Fruit fly (Drosophila melanogaster) whole organism, embryonic: ENCODE data around the gene CG32032.

Experiments
- Abd-B ChIP-seq: fragments of 200-800 bp; sonication (Bioruptor generic); optimal IDR thresholded peaks from 2 replicates; lab custom pipeline; 2018; ENCODE audit warnings: missing biosample characterization, mild to moderate bottlenecking, missing genetic modification characterization, moderate library complexity
- Aef1 ChIP-seq: fragments of 200-800 bp; sonication (Bioruptor generic); IDR thresholded peaks from 3 replicates; pipeline ENCODE4 v1.3.6; 2022; ENCODE audit warnings: missing biosample characterization, missing genetic modification characterization
- CG10209 ChIP-seq: fragments of 200-800 bp; sonication (Bioruptor generic); optimal IDR thresholded peaks from 3 replicates; lab custom pipeline; 2017; ENCODE audit warnings: missing biosample characterization, mild to moderate bottlenecking, missing genetic modification characterization, missing genetic modification reagents
- CG10654 ChIP-seq: fragments of 200-800 bp; sonication (Bioruptor generic); optimal IDR thresholded peaks from 2 replicates; lab custom pipeline; 2016; ENCODE audit warnings: missing biosample characterization, missing genetic modification characterization
- CG11695 ChIP-seq: fragments of 200-800 bp; sonication (Bioruptor generic); IDR thresholded peaks from 3 replicates; pipeline ENCODE4 v1.3.6; 2022; ENCODE audit warnings: missing biosample characterization, missing genetic modification characterization
- CG12391 ChIP-seq: fragments of 200-800 bp; sonication (Bioruptor generic); optimal IDR thresholded peaks from 3 replicates; lab custom pipeline; 2018; ENCODE audit warnings: missing biosample characterization, mild to moderate bottlenecking, missing genetic modification characterization, moderate library complexity
- CG12769 ChIP-seq: fragments of 200-800 bp; sonication (Bioruptor generic); optimal IDR thresholded peaks from 2 replicates; lab custom pipeline; 2019; ENCODE audit warnings: missing biosample characterization, mild to moderate bottlenecking, missing genetic modification characterization, moderate library complexity
- CG13624 ChIP-seq: fragments of 200-800 bp; sonication (Bioruptor generic); optimal IDR thresholded peaks from 2 replicates; lab custom pipeline; 2016; ENCODE audit warnings: missing biosample characterization, missing genetic modification characterization
- CG14014 ChIP-seq: fragments of 200-800 bp; sonication (Bioruptor generic); IDR thresholded peaks from 2 replicates; pipeline ENCODE4 v1.3.6; 2022; ENCODE audit warnings: missing biosample characterization, missing genetic modification characterization
- CG14710 ChIP-seq: fragments of 200-800 bp; sonication (Bioruptor generic); optimal IDR thresholded peaks from 3 replicates; lab custom pipeline; 2019; ENCODE audit warnings: missing biosample characterization, mild to moderate bottlenecking, missing genetic modification characterization, moderate library complexity
- CG14965 ChIP-seq: fragments of 200-800 bp; sonication (Bioruptor generic); optimal IDR thresholded peaks from 2 replicates; lab custom pipeline; 2016; ENCODE audit warnings: missing biosample characterization, missing genetic modification characterization, borderline replicate concordance
- CG1602 ChIP-seq: fragments of 200-800 bp; sonication (Bioruptor generic); optimal IDR thresholded peaks from 3 replicates; lab custom pipeline; 2016; ENCODE audit warnings: missing biosample characterization, missing genetic modification characterization
- CG1603 ChIP-seq: fragments of 200-800 bp; sonication (Bioruptor generic); optimal IDR thresholded peaks from 2 replicates; lab custom pipeline; 2019; ENCODE audit warnings: missing biosample characterization, mild to moderate bottlenecking, missing genetic modification characterization, moderate library complexity
- CG17361 ChIP-seq: fragments of 200-800 bp; sonication (Bioruptor generic); IDR thresholded peaks from 3 replicates; pipeline ENCODE4 v1.3.6; 2022; ENCODE audit warnings: missing biosample characterization, missing genetic modification characterization
- CG18262 ChIP-seq: fragments of 200-800 bp; optimal IDR thresholded peaks from 3 replicates; lab custom pipeline; 2019; ENCODE audit warnings: missing biosample characterization, mild to moderate bottlenecking, missing genetic modification characterization, moderate library complexity
- CG2678 ChIP-seq: fragments of 200-800 bp; sonication (Bioruptor generic); optimal IDR thresholded peaks from 3 replicates; lab custom pipeline; 2019; ENCODE audit warnings: missing biosample characterization, mild to moderate bottlenecking, missing genetic modification characterization, moderate library complexity
- CG2889 ChIP-seq: fragments of 200-800 bp; sonication (Bioruptor generic); IDR thresholded peaks from 3 replicates; pipeline ENCODE4 v1.3.6; 2022; ENCODE audit warnings: missing biosample characterization, missing genetic modification characterization
- CG30403 ChIP-seq: fragments of 200-800 bp; sonication (Bioruptor generic); optimal IDR thresholded peaks from 3 replicates; lab custom pipeline; 2016; ENCODE audit warnings: missing biosample characterization, missing genetic modification characterization
- CG33213 ChIP-seq: fragments of 200-800 bp; sonication (Bioruptor generic); optimal IDR thresholded peaks from 3 replicates; lab custom pipeline; 2016; ENCODE audit warnings: missing biosample characterization, missing genetic modification characterization
- CG7745 ChIP-seq: fragments of 200-800 bp; sonication (Bioruptor generic); optimal IDR thresholded peaks from 2 replicates; lab custom pipeline; 2018; ENCODE audit warnings: missing biosample characterization, mild to moderate bottlenecking, missing genetic modification characterization, moderate library complexity
- CG8359 ChIP-seq: fragments of 200-800 bp; sonication (Bioruptor generic); optimal IDR thresholded peaks from 2 replicates; lab custom pipeline; 2017; ENCODE audit warnings: missing biosample characterization, mild to moderate bottlenecking, missing genetic modification characterization, borderline replicate concordance
- CG9817 ChIP-seq: fragments of 200-800 bp; sonication (Bioruptor generic); optimal IDR thresholded peaks from 2 replicates; lab custom pipeline; 2018; ENCODE audit warnings: missing biosample characterization, mild to moderate bottlenecking, missing genetic modification characterization, moderate library complexity
- CoRest ChIP-seq: fragments of 200-800 bp; sonication (Bioruptor generic); optimal IDR thresholded peaks from 3 replicates; lab custom pipeline; 2018; ENCODE audit warnings: missing biosample characterization, mild to moderate bottlenecking, missing genetic modification characterization, moderate library complexity
- E2f1 ChIP-seq: fragments of 200-800 bp; sonication (Bioruptor generic); IDR thresholded peaks from 2 replicates; pipeline ENCODE4 v1.3.6; 2022; ENCODE audit warnings: missing biosample characterization, missing genetic modification characterization
- Fer2 ChIP-seq: fragments of 200-800 bp; sonication (Bioruptor generic); optimal IDR thresholded peaks from 2 replicates; lab custom pipeline; 2018; ENCODE audit warnings: missing biosample characterization, mild to moderate bottlenecking, missing genetic modification characterization, moderate library complexity
- HLH54F ChIP-seq: fragments of 200-800 bp; sonication (Bioruptor generic); optimal IDR thresholded peaks from 3 replicates; lab custom pipeline; 2016; ENCODE audit warnings: missing biosample characterization, missing genetic modification characterization
- Max ChIP-seq: fragments of 200-800 bp; sonication (Bioruptor generic); optimal IDR thresholded peaks from 2 replicates; lab custom pipeline; 2016; ENCODE audit warnings: missing biosample characterization, mild to moderate bottlenecking, missing genetic modification characterization
- Rfx ChIP-seq: fragments of 200-800 bp; sonication (Bioruptor generic); IDR thresholded peaks from 2 replicates; pipeline ENCODE4 v1.3.6; 2022; ENCODE audit warnings: missing biosample characterization, missing genetic modification characterization
- Side ChIP-seq: fragments of 200-800 bp; sonication (Bioruptor generic); optimal IDR thresholded peaks from 2 replicates; lab custom pipeline; 2016; ENCODE audit warnings: missing biosample characterization, missing genetic modification characterization
- Usf ChIP-seq: fragments of 200-800 bp; sonication (Bioruptor generic); optimal IDR thresholded peaks from 2 replicates; lab custom pipeline; 2017; ENCODE audit warnings: missing genotype, missing biosample characterization, missing genetic modification characterization
- aop ChIP-seq: fragments of 200-800 bp; sonication (Bioruptor generic); IDR thresholded peaks from 2 replicates; pipeline ENCODE4 v1.3.6; 2022; ENCODE audit warnings: missing biosample characterization, missing genetic modification characterization
- ash1 ChIP-seq: fragments of 200-800 bp; sonication (Bioruptor generic); optimal IDR thresholded peaks from 2 replicates; lab custom pipeline; 2018; ENCODE audit warnings: missing biosample characterization, mild to moderate bottlenecking, missing genetic modification characterization
- az2 ChIP-seq: fragments of 200-800 bp; sonication (Bioruptor generic); optimal IDR thresholded peaks from 3 replicates; lab custom pipeline; 2016; ENCODE audit warnings: missing biosample characterization, missing genetic modification characterization
- chm ChIP-seq: fragments of 200-800 bp; sonication (Bioruptor generic); IDR thresholded peaks from 2 replicates; pipeline ENCODE4 v1.3.6; 2022; ENCODE audit warnings: missing biosample characterization, missing genetic modification characterization
- dmrt11E ChIP-seq: fragments of 200-800 bp; sonication (Bioruptor generic); optimal IDR thresholded peaks from 3 replicates; lab custom pipeline; 2018; ENCODE audit warnings: missing biosample characterization, mild to moderate bottlenecking, missing genetic modification characterization, moderate library complexity
- ewg ChIP-seq: fragments of 200-800 bp; sonication (Bioruptor generic); optimal IDR thresholded peaks from 3 replicates; lab custom pipeline; 2017; ENCODE audit warnings: mild to moderate bottlenecking, missing biosample characterization, missing genetic modification reagents, missing genetic modification characterization
- eyg ChIP-seq: fragments of 200-800 bp; sonication (Bioruptor generic); optimal IDR thresholded peaks from 3 replicates; lab custom pipeline; 2016; ENCODE audit warnings: missing biosample characterization, missing genetic modification characterization
- fd3F ChIP-seq: fragments of 200-800 bp; sonication (Bioruptor generic); optimal IDR thresholded peaks from 2 replicates; lab custom pipeline; 2018; ENCODE audit warnings: missing biosample characterization, mild to moderate bottlenecking, missing genetic modification characterization, moderate library complexity
- her ChIP-seq: fragments of 200-800 bp; sonication (Bioruptor generic); optimal IDR thresholded peaks from 2 replicates; lab custom pipeline; 2016; ENCODE audit warnings: missing biosample characterization, missing genetic modification characterization
- hkb ChIP-seq, 2 experiments: fragments of 200-800 bp in 1 of 2; fragments of >200 bp in 1 of 2; sonication (Bioruptor generic) in 1 of 2; IDR thresholded peaks in 1 of 2; optimal IDR thresholded peaks in 1 of 2; 2 replicates each; pipeline versions ENCODE4 v1.3.6 to Lab custom; 2017 to 2022; ENCODE audit warnings: missing biosample characterization in 1 of 2, missing genetic modification characterization in 1 of 2
- mam ChIP-seq: fragments of 200-800 bp; sonication (Bioruptor generic); optimal IDR thresholded peaks from 3 replicates; lab custom pipeline; 2016; ENCODE audit warnings: missing biosample characterization, missing genetic modification characterization
- pum ChIP-seq: fragments of 200-800 bp; sonication (Bioruptor generic); optimal IDR thresholded peaks from 2 replicates; lab custom pipeline; 2016; ENCODE audit warnings: missing biosample characterization, missing genetic modification characterization
- scrt ChIP-seq: fragments of 200-800 bp; sonication (Bioruptor generic); optimal IDR thresholded peaks from 2 replicates; lab custom pipeline; 2018; ENCODE audit warnings: missing biosample characterization, mild to moderate bottlenecking, missing genetic modification characterization, moderate library complexity
- sna ChIP-seq: fragments of 200-800 bp; sonication (Bioruptor generic); IDR thresholded peaks from 2 replicates; pipeline ENCODE4 v1.3.6; 2022; ENCODE audit warnings: missing biosample characterization, missing genetic modification characterization; ENCODE audit not compliant: partially characterized antibody
- tgo ChIP-seq: fragments of 200-800 bp; sonication (Bioruptor generic); IDR thresholded peaks from 3 replicates; pipeline ENCODE4 v1.3.6; 2022; ENCODE audit warnings: missing biosample characterization, missing genetic modification characterization
- unpg ChIP-seq: fragments of 200-800 bp; sonication (Bioruptor generic); optimal IDR thresholded peaks from 3 replicates; lab custom pipeline; 2018; ENCODE audit warnings: missing biosample characterization, mild to moderate bottlenecking, missing genetic modification characterization, moderate library complexity
- vfl ChIP-seq: fragments of 200-800 bp; sonication (Bioruptor generic); optimal IDR thresholded peaks from 2 replicates; lab custom pipeline; 2016; ENCODE audit warnings: missing biosample characterization, missing genetic modification characterization

The CG32032 gene

dm6 chr3L:9127690-9128458 is 35.0 kb downstream of the CG32032 start:
- peak; percentile 39 for TF ChIP-seq CG13624 (GFP tag; lab: Kevin White, UChicago)
- peak; percentile 18 for TF ChIP-seq scrt
- no peak for TF ChIP-seq aop (GFP tag; lab: Robert Waterston, UW)
- peak; percentile 26 for TF ChIP-seq Max (GFP tag; lab: Kevin White, UChicago)
- TF ChIP-seq Side (GFP tag; lab: Kevin White, UChicago), result peak; percentile 53
- peak; percentile 51 for TF ChIP-seq CG10209 (GFP tag; lab: Kevin White, UChicago)
- peak; percentile 39; the same call in 1 of the 2 replicates for TF ChIP-seq Rfx (GFP tag; lab: Robert Waterston, UW)
- no peak for TF ChIP-seq ash1 (GFP tag; lab: Kevin White, UChicago)
- peak; percentile 59 for TF ChIP-seq mam
- peak; percentile 31 for TF ChIP-seq pum (GFP tag; lab: Kevin White, UChicago)
- peak; percentile 32 for TF ChIP-seq eyg (GFP tag; lab: Kevin White, UChicago)
- TF ChIP-seq CG11695, result peak; percentile 53; the same call in 2 of the 3 replicates
- TF ChIP-seq CG7745 (tag; lab: Kevin White, UChicago), result no peak
- peak; percentile 68 for TF ChIP-seq CG18262 (tag; lab: Kevin White, UChicago)
- TF ChIP-seq Abd-B (GFP tag; lab: Kevin White, UChicago), result peak; percentile 15
- peak; percentile 65 for TF ChIP-seq HLH54F (GFP tag; lab: Kevin White, UChicago)
- TF ChIP-seq CG14710 (tag; lab: Kevin White, UChicago), result peak; percentile 46
- no peak for TF ChIP-seq hkb (optimal IDR thresholded peaks at IDR 0.05; lab: Kevin White, UChicago)
- 0 out of 2 replicates have a peak, but pooled peaks have one; percentile 21 for TF ChIP-seq hkb (GFP tag; IDR thresholded peaks at IDR 0.05; lab: Robert Waterston, UW)
- TF ChIP-seq CG33213 (GFP tag; lab: Kevin White, UChicago), result peak; percentile 3
- TF ChIP-seq CG9817 (tag; lab: Kevin White, UChicago), result peak; percentile 34
- TF ChIP-seq her (GFP tag; lab: Kevin White, UChicago), result peak; percentile 64
- TF ChIP-seq CG10654 (GFP tag; lab: Kevin White, UChicago), result peak; percentile 37
- TF ChIP-seq Usf (GFP tag; lab: Kevin White, UChicago), result peak; percentile 31
- TF ChIP-seq ewg (GFP tag; lab: Kevin White, UChicago), result peak; percentile 15
- peak; percentile 38; the same call in 1 of the 2 replicates for TF ChIP-seq E2f1 (GFP tag; lab: Robert Waterston, UW)
- 0 out of 3 replicates have a peak, but pooled peaks have one; percentile 26 for TF ChIP-seq CG17361
- TF ChIP-seq sna, result peak; percentile 50; the same call in 1 of the 2 replicates
- peak; percentile 4 for TF ChIP-seq CG8359 (GFP tag; lab: Kevin White, UChicago)
- TF ChIP-seq CoRest (tag; lab: Kevin White, UChicago), result peak; percentile 56
- TF ChIP-seq CG2678, result peak; percentile 74
- peak; percentile 73 for TF ChIP-seq CG12769 (tag; lab: Kevin White, UChicago)
- TF ChIP-seq vfl, result peak; percentile 9
- TF ChIP-seq CG2889 (GFP tag; lab: Robert Waterston, UW), result no peak
- TF ChIP-seq az2 (GFP tag; lab: Kevin White, UChicago), result peak; percentile 21
- TF ChIP-seq CG12391, result peak; percentile 44
- TF ChIP-seq CG30403 (GFP tag; lab: Kevin White, UChicago), result peak; percentile 70
- peak; percentile 41; the same call in 1 of the 3 replicates for TF ChIP-seq Aef1 (GFP tag; lab: Robert Waterston, UW)
- TF ChIP-seq CG1603 (tag; lab: Kevin White, UChicago), result peak; percentile 51
- peak; percentile 36 for TF ChIP-seq dmrt11E (tag; lab: Kevin White, UChicago)
- TF ChIP-seq Fer2 (tag; lab: Kevin White, UChicago), result peak; percentile 22
- TF ChIP-seq CG14965, result no peak
- TF ChIP-seq unpg (GFP tag; lab: Kevin White, UChicago), result peak; percentile 42
- TF ChIP-seq tgo (GFP tag; lab: Robert Waterston, UW), result peak; percentile 60
- peak; percentile 32; the same call in 1 of the 2 replicates for TF ChIP-seq chm (GFP tag; lab: Robert Waterston, UW)
- TF ChIP-seq CG14014 (GFP tag; lab: Robert Waterston, UW), result peak; percentile 52; the same call in 1 of the 2 replicates
- TF ChIP-seq CG1602, result peak; percentile 35
- TF ChIP-seq fd3F (GFP tag; lab: Kevin White, UChicago), result peak; percentile 13
